Worm (Caenorhabditis elegans) whole organism, mixed stage, embryonic: Measurements from ENCODE around the gene aagr-2.
A peak's percentile ranks its signal among the peaks of the same experiment; 100 is the strongest.

Source experiments
- M03D4.4 ChIP-seq: sonication (generic microtip); optimal IDR thresholded peaks from 2 replicates; lab custom pipeline; 2017; ENCODE audit warnings: mild to moderate bottlenecking, missing genetic modification characterization, missing compliant biosample characterization
- bed-3 ChIP-seq: fragments of 200-800 bp; sonication (Bioruptor generic); optimal IDR thresholded peaks from 3 replicates; lab custom pipeline; 2018; ENCODE audit warnings: mild to moderate bottlenecking, missing genetic modification characterization, moderate library complexity, missing compliant biosample characterization
- blmp-1 ChIP-seq: fragments of 150-350 bp; optimal IDR thresholded peaks from 2 replicates; lab custom pipeline; 2014; ENCODE audit warnings: missing biosample characterization, missing genetic modification characterization
- ceh-39 ChIP-seq: fragments of 150-350 bp; optimal IDR thresholded peaks from 2 replicates; lab custom pipeline; 2014; ENCODE audit warnings: missing biosample characterization, missing genetic modification characterization
- ceh-43 ChIP-seq: fragments of 200-800 bp; sonication (Bioruptor generic); optimal IDR thresholded peaks from 2 replicates; lab custom pipeline; 2018; ENCODE audit warnings: mild to moderate bottlenecking, missing genetic modification characterization, moderate library complexity, missing compliant biosample characterization
- ceh-83 ChIP-seq: fragments of 200-800 bp; sonication (Bioruptor generic); optimal IDR thresholded peaks from 2 replicates; lab custom pipeline; 2018; ENCODE audit warnings: mild to moderate bottlenecking, missing genetic modification characterization, missing compliant biosample characterization
- ces-1 ChIP-seq: fragments of 150-350 bp; optimal IDR thresholded peaks from 2 replicates; lab custom pipeline; 2014; ENCODE audit warnings: missing biosample characterization, missing genetic modification reagents, missing genetic modification characterization
- cnd-1 ChIP-seq: fragments of 200-800 bp; sonication (Bioruptor generic); optimal IDR thresholded peaks from 2 replicates; lab custom pipeline; 2018; ENCODE audit warnings: mild to moderate bottlenecking, missing genetic modification characterization, missing compliant biosample characterization
- drap-1 ChIP-seq: fragments of 200-800 bp; sonication (Bioruptor generic); optimal IDR thresholded peaks from 3 replicates; lab custom pipeline; 2018; ENCODE audit warnings: mild to moderate bottlenecking, missing genetic modification characterization, missing compliant biosample characterization
- elt-1 ChIP-seq: sonication (generic microtip); optimal IDR thresholded peaks from 2 replicates; lab custom pipeline; 2017; ENCODE audit warnings: missing genetic modification characterization, mild to moderate bottlenecking, missing compliant biosample characterization, antibody characterized with exemption, moderate library complexity, borderline replicate concordance; ENCODE audit not compliant: insufficient read depth
- elt-3 ChIP-seq: fragments of 150-350 bp; optimal IDR thresholded peaks from 2 replicates; lab custom pipeline; 2014; ENCODE audit warnings: missing biosample characterization, missing genetic modification characterization
- flh-1 ChIP-seq: fragments of 200-800 bp; sonication (Bioruptor generic); optimal IDR thresholded peaks from 2 replicates; lab custom pipeline; 2018; ENCODE audit warnings: mild to moderate bottlenecking, missing genetic modification characterization, moderate library complexity, missing compliant biosample characterization
- ham-2 ChIP-seq: fragments of 200-800 bp; sonication (Bioruptor generic); optimal IDR thresholded peaks from 2 replicates; lab custom pipeline; 2018; ENCODE audit warnings: mild to moderate bottlenecking, missing genetic modification characterization, missing compliant biosample characterization
- hlh-1 ChIP-seq: fragments of 150-350 bp; optimal IDR thresholded peaks from 2 replicates; lab custom pipeline; 2014; ENCODE audit warnings: missing biosample characterization, missing genetic modification reagents, missing genetic modification characterization
- lin-13 ChIP-seq: fragments of 150-350 bp; optimal IDR thresholded peaks from 2 replicates; lab custom pipeline; 2014; ENCODE audit warnings: missing biosample characterization, missing genetic modification characterization
- lin-32 ChIP-seq: fragments of 200-800 bp; sonication (Bioruptor generic); optimal IDR thresholded peaks from 2 replicates; lab custom pipeline; 2018; ENCODE audit warnings: mild to moderate bottlenecking, missing genetic modification characterization, missing compliant biosample characterization
- lsy-2 ChIP-seq: fragments of 150-350 bp; optimal IDR thresholded peaks from 2 replicates; lab custom pipeline; 2014; ENCODE audit warnings: missing biosample characterization, missing genetic modification characterization
- mab-5 ChIP-seq: fragments of 150-350 bp; optimal IDR thresholded peaks from 2 replicates; lab custom pipeline; 2014; ENCODE audit warnings: missing biosample characterization, missing genetic modification characterization
- mep-1 ChIP-seq: fragments of 150-350 bp; optimal IDR thresholded peaks from 2 replicates; lab custom pipeline; 2017; ENCODE audit warnings: missing biosample characterization, missing genetic modification reagents, missing genetic modification characterization, inconsistent platforms
- mls-2 ChIP-seq: sonication (generic microtip); optimal IDR thresholded peaks from 2 replicates; lab custom pipeline; 2016; ENCODE audit warnings: mild to moderate bottlenecking, missing genetic modification characterization, moderate library complexity, missing compliant biosample characterization
- nhr-12 ChIP-seq: fragments of 150-350 bp; optimal IDR thresholded peaks from 2 replicates; lab custom pipeline; 2014; ENCODE audit warnings: missing biosample characterization, missing genetic modification characterization
- nhr-237 ChIP-seq: fragments of 150-350 bp; optimal IDR thresholded peaks from 2 replicates; lab custom pipeline; 2014; ENCODE audit warnings: missing biosample characterization, missing genetic modification characterization
- nhr-28 ChIP-seq: fragments of 150-350 bp; optimal IDR thresholded peaks from 2 replicates; lab custom pipeline; 2014; ENCODE audit warnings: missing biosample characterization, missing genetic modification characterization
- nhr-76 ChIP-seq: sonication (generic microtip); optimal IDR thresholded peaks from 2 replicates; lab custom pipeline; 2017; ENCODE audit warnings: missing biosample characterization, missing genetic modification characterization
- pha-4 ChIP-seq: fragments of 150-350 bp; optimal IDR thresholded peaks from 2 replicates; lab custom pipeline; 2018; ENCODE audit warnings: missing biosample characterization, missing genetic modification reagents, missing genetic modification characterization
- sem-2 ChIP-seq: fragments of 200-800 bp; sonication (Bioruptor generic); optimal IDR thresholded peaks from 2 replicates; lab custom pipeline; 2018; ENCODE audit warnings: mild to moderate bottlenecking, missing genetic modification characterization, missing compliant biosample characterization
- sptf-1 ChIP-seq: sonication (generic microtip); optimal IDR thresholded peaks from 2 replicates; lab custom pipeline; 2017; ENCODE audit warnings: mild to moderate bottlenecking, missing genetic modification characterization, moderate library complexity, missing compliant biosample characterization
- tbx-8 ChIP-seq: fragments of 200-800 bp; sonication (Bioruptor generic); optimal IDR thresholded peaks from 2 replicates; lab custom pipeline; 2018; ENCODE audit warnings: mild to moderate bottlenecking, missing genetic modification characterization, moderate library complexity, missing compliant biosample characterization
- unc-39 ChIP-seq: fragments of 150-350 bp; optimal IDR thresholded peaks from 2 replicates; lab custom pipeline; 2014; ENCODE audit warnings: missing biosample characterization, missing genetic modification characterization
- unc-62 ChIP-seq: fragments of 150-350 bp; optimal IDR thresholded peaks from 2 replicates; lab custom pipeline; 2014; ENCODE audit warnings: missing biosample characterization, missing genetic modification reagents, missing genetic modification characterization
- ztf-11 ChIP-seq: fragments of 150-350 bp; optimal IDR thresholded peaks from 2 replicates; lab custom pipeline; 2014; ENCODE audit warnings: missing biosample characterization, missing genetic modification characterization

Gene aagr-2

DNA sequence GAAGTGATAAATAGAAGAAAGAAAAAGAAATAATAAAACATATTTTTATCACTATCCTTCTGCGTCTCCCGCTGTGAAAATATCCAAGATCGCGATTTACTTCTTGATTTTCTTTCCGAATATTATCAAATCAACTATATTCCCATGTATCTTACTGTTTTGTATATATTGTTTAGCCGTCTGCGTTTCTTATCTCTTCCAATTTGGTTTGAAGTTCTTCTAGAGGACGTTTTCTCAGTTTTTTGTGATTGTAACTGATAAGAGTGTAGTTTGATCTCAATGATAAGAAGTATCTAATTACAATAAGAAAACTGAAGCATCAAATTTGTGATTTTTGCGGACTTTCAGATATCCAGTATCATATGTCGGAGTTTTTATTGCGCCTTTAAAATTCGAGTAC, 35.6 kb upstream of the aagr-2 start:
- no peak for TF ChIP-seq M03D4.4 (tag; lab: Kevin White, UChicago)
- no peak for TF ChIP-seq elt-1 (tag; lab: Kevin White, UChicago)
- no peak for TF ChIP-seq lin-13
- no peak for TF ChIP-seq flh-1 (GFP tag; lab: Kevin White, UChicago)
- TF ChIP-seq ces-1: no peak
- TF ChIP-seq nhr-76: no peak
- no peak for TF ChIP-seq ceh-43 (GFP tag; lab: Kevin White, UChicago)
- no peak for TF ChIP-seq unc-39 (tag; lab: Kevin White, UChicago)
- TF ChIP-seq ham-2: no peak
- TF ChIP-seq blmp-1 (tag; lab: Kevin White, UChicago): no peak
- no peak for TF ChIP-seq sptf-1
- TF ChIP-seq, all 35 proteins: peak for 0

- TF ChIP-seq cnd-1 (tag; lab: Kevin White, UChicago) (no peak), hlh-1 (peak; percentile 6), elt-1 (tag; lab: Kevin White, UChicago) (no peak), bed-3 (GFP tag; lab: Kevin White, UChicago) (no peak), elt-3 (tag; lab: Kevin White, UChicago) (no peak), lsy-2 (no peak), pha-4 (tag; lab: Kevin White, UChicago) (no peak)
- TF ChIP-seq, all 35 proteins: peak for 1
Observed at ce11 chrII:4959719-4960118, 34.7 kb upstream of the aagr-2 start, which contains the start of gene ulp-2. TSS of gene ulp-2 (minus strand) at chrII:4959876.

DNA sequence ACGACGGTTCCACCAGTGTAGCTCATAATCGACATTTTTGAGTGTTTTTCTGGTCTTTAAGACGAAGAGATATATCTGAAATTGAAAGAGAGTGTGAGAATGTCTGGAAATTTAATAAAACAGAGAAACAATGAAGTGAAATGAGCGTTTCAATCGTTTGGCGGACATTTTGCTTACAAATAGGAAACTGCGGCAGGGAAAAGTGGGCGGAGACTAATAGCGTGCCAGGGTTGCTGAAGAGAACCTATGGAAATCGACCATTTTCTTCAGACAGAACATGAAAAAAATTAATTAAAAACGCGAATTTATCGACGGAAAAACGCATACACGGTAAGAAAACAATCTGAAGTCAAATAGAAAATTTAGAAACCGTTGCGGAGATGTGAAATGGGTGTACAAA, 30.3 kb upstream of the aagr-2 start, which contains the start of gene pbs-3:
Gene pbs-3, minus strand, starts transcription at position 75 of the 400 bp plus-strand sequence.
- TF ChIP-seq lsy-2 (peak; percentile 62), nhr-237 (tag; lab: Kevin White, UChicago) (peak; percentile 72), M03D4.4 (tag; lab: Kevin White, UChicago) (no peak), elt-3 (tag; lab: Kevin White, UChicago) (no peak), hlh-1 (peak; percentile 26), blmp-1 (tag; lab: Kevin White, UChicago) (no peak), lin-13 (peak; percentile 24), mep-1 (tag; lab: Kevin White, UChicago) (peak; percentile 82), pha-4 (tag; lab: Kevin White, UChicago) (peak; percentile 19), ces-1 (no peak), sem-2 (no peak), ceh-83 (GFP tag; lab: Kevin White, UChicago) (no peak), sptf-1 (peak; percentile 27), ztf-11 (tag; lab: Kevin White, UChicago) (no peak), unc-62 (no peak), nhr-12 (no peak), ham-2 (no peak)
- TF ChIP-seq, all 35 proteins: peak for 7

- no peak for TF ChIP-seq tbx-8
- TF ChIP-seq sem-2: no peak
- TF ChIP-seq lsy-2: no peak
- TF ChIP-seq ces-1: no peak
- no peak for TF ChIP-seq sptf-1
- TF ChIP-seq mep-1 (tag; lab: Kevin White, UChicago): no peak
- TF ChIP-seq mab-5: no peak
- no peak for TF ChIP-seq ceh-39 (tag; lab: Kevin White, UChicago)
- TF ChIP-seq, all 35 proteins: peak for 0
Observed at ce11 chrII:4954099-4954959, 29.3 kb upstream of the aagr-2 start.

ce11 chrII:4953289-4953688, 28.2 kb upstream of the aagr-2 start, which contains the start of gene ndx-3:
TSS of gene ndx-3 (plus strand) at chrII:4953589.
- TF ChIP-seq blmp-1 (tag; lab: Kevin White, UChicago): no peak
- TF ChIP-seq nhr-76: no peak
- no peak for TF ChIP-seq M03D4.4 (tag; lab: Kevin White, UChicago)
- no peak for TF ChIP-seq ces-1
- no peak for TF ChIP-seq bed-3 (GFP tag; lab: Kevin White, UChicago)
- TF ChIP-seq ztf-11 (tag; lab: Kevin White, UChicago): no peak
- no peak for TF ChIP-seq nhr-12
- no peak for TF ChIP-seq ceh-39 (tag; lab: Kevin White, UChicago)
- TF ChIP-seq unc-39 (tag; lab: Kevin White, UChicago): no peak
- no peak for TF ChIP-seq sem-2
- TF ChIP-seq drap-1 (GFP tag; lab: Kevin White, UChicago): no peak
- TF ChIP-seq lin-32: no peak
- no peak for TF ChIP-seq tbx-8
- TF ChIP-seq ham-2: no peak
- TF ChIP-seq pha-4 (tag; lab: Kevin White, UChicago): no peak
- no peak for TF ChIP-seq mls-2 (tag; lab: Kevin White, UChicago)
- TF ChIP-seq unc-62: no peak
- no peak for TF ChIP-seq nhr-28 (tag; lab: Kevin White, UChicago)
